In the genomic region with DNA sequence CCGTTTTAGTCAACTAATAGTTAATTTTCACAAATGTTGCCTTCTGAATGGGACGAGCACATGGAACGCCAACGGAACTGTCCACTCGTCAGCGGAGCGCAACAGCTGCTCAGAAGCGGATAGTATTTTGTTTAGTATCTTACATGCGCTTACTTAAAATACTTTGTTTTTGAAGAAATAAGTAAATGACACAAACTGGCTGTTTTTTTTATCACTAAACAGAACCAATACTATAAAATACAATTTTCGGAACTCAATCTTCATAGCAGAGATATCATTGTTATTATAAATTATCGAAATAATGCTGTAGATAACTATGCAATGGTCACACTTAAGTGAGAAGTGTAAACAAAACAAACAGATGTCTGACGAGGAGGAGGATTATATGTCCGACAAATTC, we compare ENCODE assay signal across 3 fruit fly cellular contexts.
TF ChIP-seq lines count a peak whose summit lies in the region.

A gene (minus strand): TSS at position 81 of the 400 bp plus-strand sequence.
A gene (plus strand): TSS at position 202 of the 400 bp plus-strand sequence.

- TF ChIP-seq CTCF in whole organism, embryonic (GFP tag; optimal IDR thresholded peaks at IDR 0.05; lab: Kevin White, UChicago): no peak

TF ChIP-seq in whole organism, adult, 20 proteins besides CTCF, POLR2A, EP300 and RAD21:
- TF ChIP-seq Mnt (GFP tag; optimal IDR thresholded peaks at IDR 0.05; lab: Kevin White, UChicago) (peak; percentile 96), toe (GFP tag; optimal IDR thresholded peaks at IDR 0.05; lab: Kevin White, UChicago) (no peak), CG7045 (GFP tag; optimal IDR thresholded peaks at IDR 0.05; lab: Kevin White, UChicago) (no peak), tj (GFP tag; optimal IDR thresholded peaks at IDR 0.05; lab: Kevin White, UChicago) (no peak), cnc (optimal IDR thresholded peaks at IDR 0.05; lab: Kevin White, UChicago) (no peak), CG1620 (GFP tag; optimal IDR thresholded peaks at IDR 0.05; lab: Kevin White, UChicago) (no peak), CG11617 (GFP tag; optimal IDR thresholded peaks at IDR 0.05; lab: Kevin White, UChicago) (no peak), CG5204 (GFP tag; optimal IDR thresholded peaks at IDR 0.05; lab: Kevin White, UChicago) (no peak), kay (GFP tag; lab: Kevin White, UChicago; ENCODE audit: borderline replicate concordance) (no peak), Crg-1 (GFP tag; optimal IDR thresholded peaks at IDR 0.05; lab: Kevin White, UChicago) (no peak), CG33017 (tag; optimal IDR thresholded peaks at IDR 0.05; lab: Kevin White, UChicago) (no peak), CG14711 (tag; optimal IDR thresholded peaks at IDR 0.05; lab: Kevin White, UChicago) (no peak), CG7101 (tag; optimal IDR thresholded peaks at IDR 0.05; lab: Kevin White, UChicago) (no peak), bab1 (GFP tag; optimal IDR thresholded peaks at IDR 0.05; lab: Kevin White, UChicago) (peak; percentile 22), pad (GFP tag; optimal IDR thresholded peaks at IDR 0.05; lab: Kevin White, UChicago) (no peak), Hr96 (GFP tag; optimal IDR thresholded peaks at IDR 0.05; lab: Kevin White, UChicago) (no peak), cic (GFP tag; optimal IDR thresholded peaks at IDR 0.05; lab: Kevin White, UChicago) (no peak)

TF ChIP-seq in whole organism, embryonic, 481 proteins besides CTCF, POLR2A, EP300 and RAD21 (continues in another document):
- TF ChIP-seq CG3065 (GFP tag; optimal IDR thresholded peaks at IDR 0.05; lab: Kevin White, UChicago) (no peak), Max (GFP tag; optimal IDR thresholded peaks at IDR 0.05; lab: Kevin White, UChicago) (peak; percentile 84), phol (tag; optimal IDR thresholded peaks at IDR 0.05; lab: Kevin White, UChicago) (peak; percentile 6), CG2116 (GFP tag; optimal IDR thresholded peaks at IDR 0.05; lab: Kevin White, UChicago) (peak; percentile 45), B-H2 (GFP tag; optimal IDR thresholded peaks at IDR 0.05; lab: Kevin White, UChicago) (no peak), CG6689 (GFP tag; IDR thresholded peaks at IDR 0.05; lab: Robert Waterston, UW) (no peak), trem (tag; optimal IDR thresholded peaks at IDR 0.05; lab: Kevin White, UChicago) (peak; percentile 99), bab2 (GFP tag; optimal IDR thresholded peaks at IDR 0.05; lab: Kevin White, UChicago) (no peak), stwl (tag; optimal IDR thresholded peaks at IDR 0.05; lab: Kevin White, UChicago) (peak; percentile 82), CG5245 (GFP tag; optimal IDR thresholded peaks at IDR 0.05; lab: Kevin White, UChicago) (no peak), MESR4 (GFP tag; optimal IDR thresholded peaks at IDR 0.05; lab: Kevin White, UChicago) (peak; percentile 47), CG13287 (GFP tag; IDR thresholded peaks at IDR 0.05; lab: Robert Waterston, UW; ENCODE audit: partially characterized antibody) (peak; percentile 54; the same call in 1 of the 2 replicates), nmo (GFP tag; optimal IDR thresholded peaks at IDR 0.05; lab: Kevin White, UChicago) (peak; percentile 37), Dp (GFP tag; optimal IDR thresholded peaks at IDR 0.05; lab: Kevin White, UChicago) (peak; percentile 10), CG30020 (tag; optimal IDR thresholded peaks at IDR 0.05; lab: Kevin White, UChicago) (peak; percentile 65), crp (GFP tag; optimal IDR thresholded peaks at IDR 0.05; lab: Kevin White, UChicago) (peak; percentile 81 to 93), CG17186 (GFP tag; optimal IDR thresholded peaks at IDR 0.05; lab: Kevin White, UChicago) (peak; percentile 65), Dref (GFP tag; IDR thresholded peaks at IDR 0.05; lab: Robert Waterston, UW) (0 out of 2 replicates have a peak, but pooled peaks have one; percentile 23), pzg (GFP tag; optimal IDR thresholded peaks at IDR 0.05; lab: Kevin White, UChicago) (peak; percentile 60), slp2 (GFP tag; optimal IDR thresholded peaks at IDR 0.05; lab: Kevin White, UChicago) (no peak), BEAF-32 (GFP tag; optimal IDR thresholded peaks at IDR 0.05; lab: Kevin White, UChicago) (peak; percentile 37), sens (GFP tag; lab: Kevin White, UChicago) (peak; percentile 48), HLH3B (GFP tag; IDR thresholded peaks at IDR 0.05; lab: Robert Waterston, UW) (no peak), Ets97D (GFP tag; optimal IDR thresholded peaks at IDR 0.05; lab: Kevin White, UChicago) (peak; percentile 54), MBD-R2 (GFP tag; IDR thresholded peaks at IDR 0.05; lab: Robert Waterston, UW) (peak; percentile 68), YL-1 (GFP tag; optimal IDR thresholded peaks at IDR 0.05; lab: Kevin White, UChicago) (peak; percentile 79), dm (GFP tag; optimal IDR thresholded peaks at IDR 0.05; lab: Kevin White, UChicago) (peak; percentile 96), gfzf (GFP tag; optimal IDR thresholded peaks at IDR 0.05; lab: Kevin White, UChicago) (peak; percentile 74), row (GFP tag; IDR thresholded peaks at IDR 0.05; lab: Robert Waterston, UW) (peak; percentile 35; the same call in 1 of the 3 replicates), CG9797 (GFP tag; optimal IDR thresholded peaks at IDR 0.05; lab: Kevin White, UChicago) (peak; percentile 84), Eip74EF (GFP tag; optimal IDR thresholded peaks at IDR 0.05; lab: Kevin White, UChicago) (no peak), Sin3A (optimal IDR thresholded peaks at IDR 0.05; lab: Kevin White, UChicago) (peak; percentile 36), Dll (GFP tag; IDR thresholded peaks at IDR 0.05; lab: Robert Waterston, UW; ENCODE audit: partially characterized antibody) (0 out of 4 replicates have a peak, but pooled peaks have one; percentile 38), CG4617 (GFP tag; optimal IDR thresholded peaks at IDR 0.05; lab: Kevin White, UChicago; ENCODE audit: borderline replicate concordance) (peak; percentile 81)

TF ChIP-seq in whole organism, wandering third instar larva, 38 proteins besides CTCF, POLR2A, EP300 and RAD21:
- TF ChIP-seq rgr (GFP tag; optimal IDR thresholded peaks at IDR 0.05; lab: Kevin White, UChicago): no peak
- no peak for TF ChIP-seq Abd-B (GFP tag; optimal IDR thresholded peaks at IDR 0.05; lab: Kevin White, UChicago)
- TF ChIP-seq CG32264 (GFP tag; optimal IDR thresholded peaks at IDR 0.05; lab: Kevin White, UChicago): no peak
- TF ChIP-seq ey (GFP tag; optimal IDR thresholded peaks at IDR 0.05; lab: Kevin White, UChicago): no peak
- no peak for TF ChIP-seq sage (GFP tag; optimal IDR thresholded peaks at IDR 0.05; lab: Kevin White, UChicago)
- TF ChIP-seq GATAd (GFP tag; optimal IDR thresholded peaks at IDR 0.05; lab: Kevin White, UChicago): no peak
- TF ChIP-seq lola (GFP tag; optimal IDR thresholded peaks at IDR 0.05; lab: Kevin White, UChicago): no peak
- TF ChIP-seq Myc (optimal IDR thresholded peaks at IDR 0.05; lab: Kevin White, UChicago): peak; percentile 60
